Fruit fly (Drosophila melanogaster): ENCODE results near the gene CG34134.

DNA sequence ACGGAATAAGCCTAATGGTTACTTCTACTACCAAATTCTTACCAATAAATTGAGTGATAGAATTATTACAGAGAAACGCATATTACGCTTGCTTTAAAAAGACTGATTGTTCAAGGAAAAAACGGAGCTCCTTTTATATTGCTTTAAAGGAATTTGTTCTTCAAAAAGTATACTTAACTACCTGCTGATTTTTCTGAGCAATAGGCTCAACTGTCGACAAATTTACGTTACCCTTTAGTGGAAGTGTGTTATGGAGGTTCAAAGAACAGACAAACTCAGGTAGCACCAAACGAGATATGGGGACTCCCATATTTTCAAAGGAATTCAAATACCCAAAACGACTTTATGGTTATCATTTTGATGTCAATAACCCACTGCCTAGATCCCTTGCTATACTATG is 46.6 kb downstream of the CG34134 start, which contains the start of gene CG42762:
- TF ChIP-seq toe (GFP tag; optimal IDR thresholded peaks at IDR 0.05): no peak
- TF ChIP-seq Crg-1 (GFP tag; optimal IDR thresholded peaks at IDR 0.05): no peak
- no peak for TF ChIP-seq CG7045 (GFP tag; optimal IDR thresholded peaks at IDR 0.05)
- no peak for TF ChIP-seq CG14711 (tag; optimal IDR thresholded peaks at IDR 0.05)
- no peak for TF ChIP-seq CG33017 (tag; optimal IDR thresholded peaks at IDR 0.05)
- no peak for TF ChIP-seq CG5204 (GFP tag; optimal IDR thresholded peaks at IDR 0.05)
- TF ChIP-seq ovo (GFP tag; optimal IDR thresholded peaks at IDR 0.05): no peak
- no peak for TF ChIP-seq cnc (optimal IDR thresholded peaks at IDR 0.05)
- no peak for TF ChIP-seq cic (GFP tag; optimal IDR thresholded peaks at IDR 0.05)
- no peak for TF ChIP-seq CG11617 (GFP tag; optimal IDR thresholded peaks at IDR 0.05)
- TF ChIP-seq CG1620 (GFP tag; optimal IDR thresholded peaks at IDR 0.05): no peak
- no peak for TF ChIP-seq bab1 (GFP tag; optimal IDR thresholded peaks at IDR 0.05)
- no peak for TF ChIP-seq Clk (GFP tag; optimal IDR thresholded peaks at IDR 0.05)
- no peak for TF ChIP-seq kay (GFP tag; ENCODE audit: borderline replicate concordance)

Measured in whole organism, adult.